Worm (Caenorhabditis elegans) whole organism, late embryonic: ENCODE measurements around the gene F32D8.12.

Experiments used
- C08G9.2 ChIP-seq: sonication (generic microtip); optimal IDR thresholded peaks from 2 replicates; lab custom pipeline; 2016; ENCODE audit warnings: mild to moderate bottlenecking, missing genetic modification characterization, moderate library complexity, missing compliant biosample characterization
- C38D4.7 ChIP-seq: fragments of 200-800 bp; sonication (Bioruptor generic); optimal IDR thresholded peaks from 2 replicates; lab custom pipeline; 2018; ENCODE audit warnings: mild to moderate bottlenecking, missing genetic modification characterization, moderate library complexity, missing compliant biosample characterization
- F13H6.1 ChIP-seq: sonication (generic microtip); optimal IDR thresholded peaks from 2 replicates; lab custom pipeline; 2016; ENCODE audit warnings: missing genetic modification characterization, missing compliant biosample characterization
- K09A11.1 ChIP-seq: sonication (generic microtip); optimal IDR thresholded peaks from 2 replicates; lab custom pipeline; 2017; ENCODE audit warnings: antibody characterized with exemption, mild to moderate bottlenecking, missing genetic modification characterization, missing compliant biosample characterization; ENCODE audit not compliant: insufficient read depth
- T23F11.4 ChIP-seq: fragments of 200-800 bp; sonication (Bioruptor generic); optimal IDR thresholded peaks from 2 replicates; lab custom pipeline; 2018; ENCODE audit warnings: mild to moderate bottlenecking, missing genetic modification characterization, missing compliant biosample characterization
- ahr-1 ChIP-seq: sonication (generic microtip); optimal IDR thresholded peaks from 2 replicates; lab custom pipeline; 2016; ENCODE audit warnings: missing genetic modification characterization, missing compliant biosample characterization
- ceh-14 ChIP-seq: sonication (generic microtip); optimal IDR thresholded peaks from 2 replicates; lab custom pipeline; 2016; ENCODE audit warnings: missing genotype, missing genetic modification characterization, missing compliant biosample characterization
- ceh-18 ChIP-seq: sonication (generic microtip); optimal IDR thresholded peaks from 2 replicates; lab custom pipeline; 2016; ENCODE audit warnings: missing genetic modification characterization, missing compliant biosample characterization
- ceh-2 ChIP-seq: sonication (generic microtip); optimal IDR thresholded peaks from 2 replicates; lab custom pipeline; 2016; ENCODE audit warnings: missing genotype, missing genetic modification characterization, missing compliant biosample characterization
- ceh-22 ChIP-seq: sonication (generic microtip); optimal IDR thresholded peaks from 2 replicates; lab custom pipeline; 2017; ENCODE audit warnings: missing biosample characterization, missing genetic modification characterization
- ceh-24 ChIP-seq: sonication (generic microtip); optimal IDR thresholded peaks from 2 replicates; lab custom pipeline; 2016; ENCODE audit warnings: mild to moderate bottlenecking, missing genetic modification characterization, missing compliant biosample characterization
- ceh-30 ChIP-seq: fragments of 150-350 bp; optimal IDR thresholded peaks from 2 replicates; lab custom pipeline; 2014; ENCODE audit warnings: missing biosample characterization, missing genetic modification characterization
- ceh-34 ChIP-seq: sonication (generic microtip); optimal IDR thresholded peaks from 2 replicates; lab custom pipeline; 2016; ENCODE audit warnings: mild to moderate bottlenecking, missing genetic modification characterization, missing compliant biosample characterization
- ceh-45 ChIP-seq: fragments of 200-800 bp; sonication (Bioruptor generic); IDR thresholded peaks from 2 replicates; pipeline ENCODE4 v1.3.6; 2022; ENCODE audit warnings: missing genetic modification reagents, missing genetic modification characterization, missing compliant biosample characterization
- ceh-48 ChIP-seq: sonication (generic microtip); optimal IDR thresholded peaks from 2 replicates; lab custom pipeline; 2016; ENCODE audit warnings: missing genetic modification characterization, inconsistent platforms, missing compliant biosample characterization
- ceh-6 ChIP-seq: fragments of 200-800 bp; sonication (Bioruptor generic); optimal IDR thresholded peaks from 2 replicates; lab custom pipeline; 2018; ENCODE audit warnings: mild to moderate bottlenecking, missing genetic modification characterization, missing compliant biosample characterization
- che-1 ChIP-seq: sonication (generic microtip); optimal IDR thresholded peaks from 2 replicates; lab custom pipeline; 2016; ENCODE audit warnings: mild to moderate bottlenecking, missing genetic modification characterization, missing compliant biosample characterization
- dve-1 ChIP-seq: sonication (generic microtip); optimal IDR thresholded peaks from 2 replicates; lab custom pipeline; 2017; ENCODE audit warnings: antibody characterized with exemption, mild to moderate bottlenecking, missing genetic modification characterization, missing compliant biosample characterization
- elt-2 ChIP-seq: sonication (generic microtip); optimal IDR thresholded peaks from 2 replicates; lab custom pipeline; 2016; ENCODE audit warnings: missing genetic modification reagents, missing genetic modification characterization, missing compliant biosample characterization
- elt-4 ChIP-seq: sonication (generic microtip); optimal IDR thresholded peaks from 2 replicates; lab custom pipeline; 2016; ENCODE audit warnings: missing genetic modification characterization, missing compliant biosample characterization
- ets-4 ChIP-seq: sonication (generic microtip); optimal IDR thresholded peaks from 2 replicates; lab custom pipeline; 2016; ENCODE audit warnings: missing genetic modification characterization, missing compliant biosample characterization
- eyg-1 ChIP-seq: sonication (generic microtip); optimal IDR thresholded peaks from 2 replicates; lab custom pipeline; 2016; ENCODE audit warnings: missing genotype, missing genetic modification characterization, missing compliant biosample characterization
- fkh-6 ChIP-seq: sonication (generic microtip); optimal IDR thresholded peaks from 2 replicates; lab custom pipeline; 2016; ENCODE audit warnings: missing genetic modification characterization, missing compliant biosample characterization
- gmeb-2 ChIP-seq: sonication (generic microtip); optimal IDR thresholded peaks from 2 replicates; lab custom pipeline; 2016; ENCODE audit warnings: missing genetic modification characterization, inconsistent platforms, missing compliant biosample characterization
- hlh-13 ChIP-seq: fragments of 200-800 bp; sonication (Bioruptor generic); optimal IDR thresholded peaks from 2 replicates; lab custom pipeline; 2018; ENCODE audit warnings: mild to moderate bottlenecking, missing genetic modification characterization, missing compliant biosample characterization
- hlh-15 ChIP-seq: sonication (generic microtip); optimal IDR thresholded peaks from 2 replicates; lab custom pipeline; 2016; ENCODE audit warnings: missing genetic modification characterization, missing compliant biosample characterization
- hlh-30 ChIP-seq: sonication (generic microtip); optimal IDR thresholded peaks from 2 replicates; lab custom pipeline; 2017; ENCODE audit warnings: antibody characterized with exemption, missing genetic modification characterization, missing compliant biosample characterization; ENCODE audit not compliant: insufficient read depth
- hlh-6 ChIP-seq: sonication (generic microtip); optimal IDR thresholded peaks from 2 replicates; lab custom pipeline; 2016; ENCODE audit warnings: missing genotype, missing genetic modification characterization, missing compliant biosample characterization
- lin-11 ChIP-seq: fragments of 200-800 bp; sonication (Bioruptor generic); optimal IDR thresholded peaks from 2 replicates; lab custom pipeline; 2018; ENCODE audit warnings: mild to moderate bottlenecking, missing genetic modification characterization, missing compliant biosample characterization
- madf-2 ChIP-seq: sonication (generic microtip); optimal IDR thresholded peaks from 2 replicates; lab custom pipeline; 2017; ENCODE audit warnings: missing genetic modification characterization, missing compliant biosample characterization
- nfya-1 ChIP-seq: sonication (generic microtip); optimal IDR thresholded peaks from 2 replicates; lab custom pipeline; 2017; ENCODE audit warnings: missing genetic modification characterization, mild to moderate bottlenecking, missing compliant biosample characterization, antibody characterized with exemption, moderate library complexity
- nhr-232 ChIP-seq: sonication (generic microtip); optimal IDR thresholded peaks from 2 replicates; lab custom pipeline; 2016; ENCODE audit warnings: missing genetic modification characterization, missing compliant biosample characterization
- pag-3 ChIP-seq: sonication (generic microtip); optimal IDR thresholded peaks from 2 replicates; lab custom pipeline; 2016; ENCODE audit warnings: missing compliant biosample characterization, missing genetic modification characterization, borderline replicate concordance
- pat-9 ChIP-seq: fragments of 200-800 bp; sonication (Bioruptor generic); optimal IDR thresholded peaks from 2 replicates; lab custom pipeline; 2018; ENCODE audit warnings: mild to moderate bottlenecking, missing genetic modification characterization, moderate library complexity, missing compliant biosample characterization
- pha-2 ChIP-seq: sonication (generic microtip); optimal IDR thresholded peaks from 2 replicates; lab custom pipeline; 2017; ENCODE audit warnings: mild to moderate bottlenecking, missing genetic modification characterization, missing compliant biosample characterization
- pha-4 ChIP-seq: fragments of 150-350 bp; optimal IDR thresholded peaks from 2 replicates; lab custom pipeline; 2018; ENCODE audit warnings: missing biosample characterization, missing genetic modification reagents, missing genetic modification characterization
- ref-2 ChIP-seq: sonication (generic microtip); optimal IDR thresholded peaks from 2 replicates; lab custom pipeline; 2016; ENCODE audit warnings: missing genetic modification characterization, missing compliant biosample characterization
- sox-4 ChIP-seq: sonication (generic microtip); optimal IDR thresholded peaks from 2 replicates; lab custom pipeline; 2017; ENCODE audit warnings: mild to moderate bottlenecking, missing genetic modification characterization, inconsistent platforms, missing compliant biosample characterization
- tbx-7 ChIP-seq: sonication (generic microtip); optimal IDR thresholded peaks from 2 replicates; lab custom pipeline; 2016; ENCODE audit warnings: missing genotype, missing genetic modification characterization, missing compliant biosample characterization
- ttx-3 ChIP-seq: sonication (generic microtip); optimal IDR thresholded peaks from 2 replicates; lab custom pipeline; 2016; ENCODE audit warnings: missing genetic modification reagents, missing genetic modification characterization, missing compliant biosample characterization
- unc-42 ChIP-seq: sonication (generic microtip); optimal IDR thresholded peaks from 2 replicates; lab custom pipeline; 2016; ENCODE audit warnings: missing genotype, missing genetic modification characterization, missing compliant biosample characterization
- unc-55 ChIP-seq: sonication (generic microtip); optimal IDR thresholded peaks from 2 replicates; lab custom pipeline; 2017; ENCODE audit warnings: missing biosample characterization, missing genetic modification reagents, missing genetic modification characterization
- unc-86 ChIP-seq: sonication (generic microtip); optimal IDR thresholded peaks from 2 replicates; lab custom pipeline; 2016; ENCODE audit warnings: missing genetic modification characterization, missing compliant biosample characterization
- zip-5 ChIP-seq: sonication (generic microtip); optimal IDR thresholded peaks from 2 replicates; lab custom pipeline; 2016; ENCODE audit warnings: missing genetic modification characterization, missing compliant biosample characterization
- ztf-16 ChIP-seq: sonication (generic microtip); optimal IDR thresholded peaks from 2 replicates; lab custom pipeline; 2017; ENCODE audit warnings: missing genetic modification characterization, missing compliant biosample characterization

The F32D8.12 gene

ce11 chrV:10871457-10871861, 19.4 kb downstream of the F32D8.12 start (continued):
- TF ChIP-seq elt-2 (tag; lab: Kevin White, UChicago) (no peak), che-1 (tag; lab: Kevin White, UChicago) (no peak), ceh-48 (no peak), pha-2 (no peak), dve-1 (tag; lab: Kevin White, UChicago) (no peak), pha-4 (tag; lab: Kevin White, UChicago) (no peak), ztf-16 (tag; lab: Kevin White, UChicago) (no peak), madf-2 (no peak), pag-3 (no peak), lin-11 (tag; lab: Kevin White, UChicago) (no peak), F13H6.1 (peak; percentile 3), hlh-6 (tag; lab: Kevin White, UChicago) (no peak), zip-5 (tag; lab: Kevin White, UChicago) (no peak), sox-4 (tag; lab: Kevin White, UChicago) (no peak), ref-2 (no peak), ets-4 (tag; lab: Kevin White, UChicago) (no peak), hlh-15 (tag; lab: Kevin White, UChicago) (no peak), unc-55 (no peak), nhr-232 (tag; lab: Kevin White, UChicago) (no peak), elt-4 (tag; lab: Kevin White, UChicago) (no peak), T23F11.4 (GFP tag; lab: Kevin White, UChicago) (no peak), ceh-6 (GFP tag; lab: Kevin White, UChicago) (no peak), ceh-34 (no peak), hlh-13 (GFP tag; lab: Kevin White, UChicago) (no peak), C08G9.2 (peak; percentile 29), fkh-6 (tag; lab: Kevin White, UChicago) (no peak), unc-42 (peak; percentile 88), C38D4.7 (GFP tag; lab: Kevin White, UChicago) (no peak), tbx-7 (no peak), ceh-30 (no peak), gmeb-2 (tag; lab: Kevin White, UChicago) (no peak), eyg-1 (no peak), ceh-22 (tag; lab: Kevin White, UChicago) (no peak), ceh-2 (tag; lab: Kevin White, UChicago) (no peak), unc-86 (tag; lab: Kevin White, UChicago) (no peak), pat-9 (tag; lab: Kevin White, UChicago) (no peak), ceh-24 (tag; lab: Kevin White, UChicago) (no peak), K09A11.1 (tag; lab: Kevin White, UChicago) (no peak), ahr-1 (tag; lab: Kevin White, UChicago) (no peak), ttx-3 (tag; lab: Kevin White, UChicago) (no peak)
- TF ChIP-seq, all 69 proteins: peak for 12

ce11 chrV:10870050-10870449, 20.8 kb downstream of the F32D8.12 start:
- no peak for TF ChIP-seq C38D4.7 (GFP tag; lab: Kevin White, UChicago)
- TF ChIP-seq madf-2, result no peak
- no peak for TF ChIP-seq ceh-45 (GFP tag; lab: Robert Waterston, UW)
- TF ChIP-seq hlh-13 (GFP tag; lab: Kevin White, UChicago), result no peak
- TF ChIP-seq ceh-18, result no peak

ce11 chrV:10867586-10867985, 23.2 kb downstream of the F32D8.12 start:
- TF ChIP-seq hlh-30 (tag; lab: Kevin White, UChicago) (peak; percentile 42), ceh-14 (tag; lab: Kevin White, UChicago) (no peak), nfya-1 (no peak)
